Worm (Caenorhabditis elegans) whole organism, L2 larva: ENCODE data around the gene ZK105.3.

Experiments used
- C34F6.9 ChIP-seq: fragments of 150-350 bp; optimal IDR thresholded peaks from 2 replicates; lab custom pipeline; 2014; ENCODE audit warnings: missing biosample characterization, missing genetic modification characterization
- F13H6.1 ChIP-seq: sonication (generic microtip); optimal IDR thresholded peaks from 2 replicates; lab custom pipeline; 2016; ENCODE audit warnings: missing genetic modification characterization, missing compliant biosample characterization
- R02D3.7 ChIP-seq: fragments of 150-350 bp; optimal IDR thresholded peaks from 2 replicates; lab custom pipeline; 2014; ENCODE audit warnings: missing biosample characterization, missing genetic modification characterization
- Y55F3AM.14 ChIP-seq: fragments of 200-800 bp; sonication (Bioruptor generic); optimal IDR thresholded peaks from 2 replicates; lab custom pipeline; 2018; ENCODE audit warnings: mild to moderate bottlenecking, missing genetic modification characterization, missing compliant biosample characterization
- ZK546.5 ChIP-seq: sonication (generic microtip); optimal IDR thresholded peaks from 2 replicates; lab custom pipeline; 2017; ENCODE audit warnings: missing biosample characterization, missing genetic modification characterization
- aly-2 ChIP-seq: fragments of 150-350 bp; optimal IDR thresholded peaks from 2 replicates; lab custom pipeline; 2014; ENCODE audit warnings: missing biosample characterization, missing genetic modification characterization
- blmp-1 ChIP-seq: sonication (generic microtip); optimal IDR thresholded peaks from 2 replicates; lab custom pipeline; 2017; ENCODE audit warnings: missing genetic modification characterization, mild to moderate bottlenecking, missing compliant biosample characterization, antibody characterized with exemption, moderate library complexity; ENCODE audit not compliant: insufficient read depth
- crh-2 ChIP-seq: sonication (generic microtip); optimal IDR thresholded peaks from 2 replicates; lab custom pipeline; 2017; ENCODE audit warnings: missing biosample characterization, missing genetic modification characterization
- dmd-4 ChIP-seq: sonication (generic microtip); optimal IDR thresholded peaks from 2 replicates; lab custom pipeline; 2017; ENCODE audit warnings: missing biosample characterization, missing genetic modification characterization
- egl-27 ChIP-seq: sonication (generic microtip); optimal IDR thresholded peaks from 3 replicates; lab custom pipeline; 2017; ENCODE audit warnings: missing biosample characterization, missing genetic modification reagents, missing genetic modification characterization
- elt-1 ChIP-seq: fragments of 150-350 bp; optimal IDR thresholded peaks from 2 replicates; lab custom pipeline; 2014; ENCODE audit warnings: missing biosample characterization, missing genetic modification characterization
- lin-11 ChIP-seq: fragments of 150-350 bp; sonication (generic microtip); optimal IDR thresholded peaks from 2 replicates; lab custom pipeline; 2014; ENCODE audit warnings: missing biosample characterization, missing genetic modification characterization, inconsistent platforms, mixed read lengths
- lin-13 ChIP-seq: fragments of 150-350 bp; optimal IDR thresholded peaks from 2 replicates; lab custom pipeline; 2014; ENCODE audit warnings: missing biosample characterization, missing genetic modification reagents, missing genetic modification characterization
- lsy-2 ChIP-seq, 2 experiments: fragments of 150-350 bp in 1 of 2; sonication (generic microtip) in 1 of 2; optimal IDR thresholded peaks; 2 replicates each; lab custom pipeline; 2014 to 2017; ENCODE audit warnings: missing biosample characterization in 2 of 2, missing genetic modification characterization in 2 of 2
- mab-5 ChIP-seq: fragments of 150-350 bp; optimal IDR thresholded peaks from 2 replicates; lab custom pipeline; 2014; ENCODE audit warnings: missing biosample characterization, missing genetic modification characterization
- mdl-1 ChIP-seq, 2 experiments: fragments of 150-350 bp in 1 of 2; sonication (generic microtip) in 1 of 2; optimal IDR thresholded peaks; 2 replicates each; lab custom pipeline; 2017; ENCODE audit warnings: missing biosample characterization in 2 of 2, missing genetic modification characterization in 2 of 2
- nhr-129 ChIP-seq: fragments of 150-350 bp; optimal IDR thresholded peaks from 2 replicates; lab custom pipeline; 2014; ENCODE audit warnings: missing biosample characterization, missing genetic modification characterization
- nhr-21 ChIP-seq: fragments of 150-350 bp; optimal IDR thresholded peaks from 2 replicates; lab custom pipeline; 2014; ENCODE audit warnings: missing biosample characterization, missing genetic modification characterization
- nhr-237 ChIP-seq: fragments of 150-350 bp; optimal IDR thresholded peaks from 2 replicates; lab custom pipeline; 2014; ENCODE audit warnings: missing biosample characterization, missing genetic modification characterization
- nhr-25 ChIP-seq: fragments of 150-350 bp; sonication (generic microtip); optimal IDR thresholded peaks from 3 replicates; lab custom pipeline; 2014; ENCODE audit warnings: missing biosample characterization, missing genetic modification characterization
- sem-4 ChIP-seq: fragments of 150-350 bp; optimal IDR thresholded peaks from 2 replicates; lab custom pipeline; 2014; ENCODE audit warnings: missing biosample characterization, missing genetic modification reagents, missing genetic modification characterization
- skn-1 ChIP-seq: sonication (generic microtip); optimal IDR thresholded peaks from 2 replicates; lab custom pipeline; 2017; ENCODE audit warnings: missing biosample characterization, missing genetic modification characterization
- sma-3 ChIP-seq: sonication (generic microtip); optimal IDR thresholded peaks from 2 replicates; lab custom pipeline; 2016; ENCODE audit warnings: missing genetic modification reagents, missing genetic modification characterization, missing compliant biosample characterization
- sma-9 ChIP-seq, 2 experiments: fragments of 150-350 bp in 1 of 2; sonication (generic microtip) in 1 of 2; optimal IDR thresholded peaks; 2 replicates each; lab custom pipeline; 2014 to 2016; ENCODE audit warnings: missing genetic modification characterization in 2 of 2, mild to moderate bottlenecking in 1 of 2, missing biosample characterization in 1 of 2, missing compliant biosample characterization in 1 of 2, missing genetic modification reagents in 1 of 2, moderate library complexity in 1 of 2
- snpc-4 ChIP-seq: fragments of 150-350 bp; optimal IDR thresholded peaks from 2 replicates; lab custom pipeline; 2014; ENCODE audit warnings: missing biosample characterization, missing genetic modification characterization
- unc-55 ChIP-seq: fragments of 150-350 bp; sonication (generic microtip); optimal IDR thresholded peaks from 3 replicates; lab custom pipeline; 2014; ENCODE audit warnings: missing biosample characterization, missing genetic modification reagents, missing genetic modification characterization
- unc-62 ChIP-seq: fragments of 150-350 bp; optimal IDR thresholded peaks from 2 replicates; lab custom pipeline; 2014; ENCODE audit warnings: missing biosample characterization, missing genetic modification reagents, missing genetic modification characterization
- zag-1 ChIP-seq: fragments of 150-350 bp; optimal IDR thresholded peaks from 2 replicates; lab custom pipeline; 2014; ENCODE audit warnings: missing biosample characterization, missing genetic modification characterization
- ztf-1 ChIP-seq: fragments of 200-800 bp; sonication (Bioruptor generic); conservative IDR thresholded peaks from 2 replicates; pipeline ENCODE4 v1.3.6; 2022; ENCODE audit warnings: missing genetic modification characterization, missing compliant biosample characterization
- ztf-11 ChIP-seq: sonication (generic microtip); optimal IDR thresholded peaks from 2 replicates; lab custom pipeline; 2017; ENCODE audit warnings: missing biosample characterization, missing genetic modification characterization
- ztf-4 ChIP-seq: fragments of 150-350 bp; optimal IDR thresholded peaks from 2 replicates; lab custom pipeline; 2014; ENCODE audit warnings: missing biosample characterization, missing genetic modification characterization

ZK105.3 gene

ce11 chrV:7723967-7724544, 27.1 kb downstream of the ZK105.3 start, which contains the start of the genes ZK105.6 and ZK105.8:
Gene ZK105.6 (minus strand): TSS chrV:7724067.
Gene ZK105.8 (plus strand): TSS chrV:7724494.
- TF ChIP-seq aly-2, result no peak
- TF ChIP-seq F13H6.1 (tag; lab: Kevin White, UChicago), result no peak

ce11 chrV:7726202-7726601, 29.3 kb downstream of the ZK105.3 start:
- TF ChIP-seq ztf-11 (tag; lab: Kevin White, UChicago), result no peak
- no peak for TF ChIP-seq skn-1
- TF ChIP-seq snpc-4 (tag; lab: Kevin White, UChicago), result no peak
- no peak for TF ChIP-seq Y55F3AM.14 (GFP tag; lab: Kevin White, UChicago)
- TF ChIP-seq nhr-237 (tag; lab: Kevin White, UChicago), result no peak
- no peak for TF ChIP-seq unc-62
- no peak for TF ChIP-seq ztf-1 (GFP tag; lab: Robert Waterston, UW)
- TF ChIP-seq unc-55, result peak; percentile 71

ce11 chrV:7726927-7727326, 30.0 kb downstream of the ZK105.3 start:
- TF ChIP-seq ZK546.5 (tag; lab: Kevin White, UChicago), result no peak
- TF ChIP-seq unc-55, result peak; percentile 34
- TF ChIP-seq sma-9 (GFP tag; optimal IDR thresholded peaks at IDR 0.05; lab: Kevin White, UChicago), result peak; percentile 52
- no peak for TF ChIP-seq sma-9 (tag; optimal IDR thresholded peaks at IDR 0.05; lab: Kevin White, UChicago)
- TF ChIP-seq C34F6.9 (tag; lab: Kevin White, UChicago), result peak; percentile 28
- peak in 1 of 2 experiments; percentile 22 for TF ChIP-seq lsy-2 (tag; optimal IDR thresholded peaks at IDR 0.05; lab: Kevin White, UChicago)
- peak; percentile 33 for TF ChIP-seq crh-2
- TF ChIP-seq F13H6.1 (tag; lab: Kevin White, UChicago), result peak; percentile 27
- no peak for TF ChIP-seq elt-1

- TF ChIP-seq lsy-2 (tag; optimal IDR thresholded peaks at IDR 0.05; lab: Kevin White, UChicago) (peak; percentile 51 to 75), crh-2 (peak; percentile 78), lin-11 (peak; percentile 41), Y55F3AM.14 (GFP tag; lab: Kevin White, UChicago) (peak; percentile 88), mab-5 (tag; lab: Kevin White, UChicago) (peak; percentile 77), dmd-4 (tag; lab: Kevin White, UChicago) (no peak), unc-55 (peak; percentile 88), C34F6.9 (tag; lab: Kevin White, UChicago) (peak; percentile 94), ZK546.5 (tag; lab: Kevin White, UChicago) (peak; percentile 8), ztf-11 (tag; lab: Kevin White, UChicago) (no peak), R02D3.7 (tag; lab: Kevin White, UChicago) (no peak), lin-13 (peak; percentile 71), ztf-4 (peak; percentile 67), sma-9 (GFP tag; optimal IDR thresholded peaks at IDR 0.05; lab: Kevin White, UChicago) (peak; percentile 89), sma-9 (tag; optimal IDR thresholded peaks at IDR 0.05; lab: Kevin White, UChicago) (no peak), sem-4 (tag; lab: Kevin White, UChicago) (peak; percentile 50), blmp-1 (tag; lab: Kevin White, UChicago) (peak; percentile 85), nhr-21 (peak; percentile 44), zag-1 (tag; lab: Kevin White, UChicago) (peak; percentile 93), F13H6.1 (tag; lab: Kevin White, UChicago) (peak; percentile 94), aly-2 (no peak), skn-1 (no peak), mdl-1 (tag; optimal IDR thresholded peaks at IDR 0.05; lab: Kevin White, UChicago) (peak; percentile 68), egl-27 (tag; lab: Kevin White, UChicago) (peak; percentile 42), nhr-25 (tag; lab: Kevin White, UChicago) (peak; percentile 52), nhr-129 (tag; lab: Kevin White, UChicago) (peak; percentile 91)
Measured at ce11 chrV:7728003-7728678, 31.2 kb downstream of the ZK105.3 start.

ce11 chrV:7728679-7729027, 31.7 kb downstream of the ZK105.3 start, which contains the start of gene Y97E10C.1:
Gene Y97E10C.1 (plus strand): TSS chrV:7728879.
- TF ChIP-seq zag-1 (tag; lab: Kevin White, UChicago) (no peak), sma-3 (GFP tag; lab: Kevin White, UChicago) (no peak), nhr-25 (tag; lab: Kevin White, UChicago) (no peak), C34F6.9 (tag; lab: Kevin White, UChicago) (no peak), dmd-4 (tag; lab: Kevin White, UChicago) (no peak), ztf-4 (no peak)
